Worm (Caenorhabditis elegans) whole organism, late embryonic: Measurements from ENCODE around the gene unc-62.

ENCODE experiments used
- C08G9.2 ChIP-seq: sonication (generic microtip); optimal IDR thresholded peaks from 2 replicates; lab custom pipeline; 2016; ENCODE audit warnings: mild to moderate bottlenecking, missing genetic modification characterization, moderate library complexity, missing compliant biosample characterization
- C38D4.7 ChIP-seq: fragments of 200-800 bp; sonication (Bioruptor generic); optimal IDR thresholded peaks from 2 replicates; lab custom pipeline; 2018; ENCODE audit warnings: mild to moderate bottlenecking, missing genetic modification characterization, moderate library complexity, missing compliant biosample characterization
- K02D7.2 ChIP-seq: sonication (generic microtip); optimal IDR thresholded peaks from 2 replicates; lab custom pipeline; 2017; ENCODE audit warnings: mild to moderate bottlenecking, missing genetic modification characterization, missing compliant biosample characterization
- K09A11.1 ChIP-seq: sonication (generic microtip); optimal IDR thresholded peaks from 2 replicates; lab custom pipeline; 2017; ENCODE audit warnings: antibody characterized with exemption, mild to moderate bottlenecking, missing genetic modification characterization, missing compliant biosample characterization; ENCODE audit not compliant: insufficient read depth
- ahr-1 ChIP-seq: sonication (generic microtip); optimal IDR thresholded peaks from 2 replicates; lab custom pipeline; 2016; ENCODE audit warnings: missing genetic modification characterization, missing compliant biosample characterization
- ama-1 ChIP-seq: fragments of 150-350 bp; optimal IDR thresholded peaks from 2 replicates; lab custom pipeline; 2014
- ceh-18 ChIP-seq: sonication (generic microtip); optimal IDR thresholded peaks from 2 replicates; lab custom pipeline; 2016; ENCODE audit warnings: missing genetic modification characterization, missing compliant biosample characterization
- ceh-19 ChIP-seq: fragments of 200-800 bp; sonication (Bioruptor generic); optimal IDR thresholded peaks from 2 replicates; lab custom pipeline; 2018; ENCODE audit warnings: mild to moderate bottlenecking, missing genetic modification characterization, missing compliant biosample characterization
- ceh-2 ChIP-seq: sonication (generic microtip); optimal IDR thresholded peaks from 2 replicates; lab custom pipeline; 2016; ENCODE audit warnings: missing genotype, missing genetic modification characterization, missing compliant biosample characterization
- ceh-24 ChIP-seq: sonication (generic microtip); optimal IDR thresholded peaks from 2 replicates; lab custom pipeline; 2016; ENCODE audit warnings: mild to moderate bottlenecking, missing genetic modification characterization, missing compliant biosample characterization
- ceh-31 ChIP-seq: sonication (generic microtip); optimal IDR thresholded peaks from 2 replicates; lab custom pipeline; 2016; ENCODE audit warnings: missing genetic modification characterization, missing compliant biosample characterization
- ceh-34 ChIP-seq: sonication (generic microtip); optimal IDR thresholded peaks from 2 replicates; lab custom pipeline; 2016; ENCODE audit warnings: mild to moderate bottlenecking, missing genetic modification characterization, missing compliant biosample characterization
- ceh-45 ChIP-seq: fragments of 200-800 bp; sonication (Bioruptor generic); IDR thresholded peaks from 2 replicates; pipeline ENCODE4 v1.3.6; 2022; ENCODE audit warnings: missing genetic modification reagents, missing genetic modification characterization, missing compliant biosample characterization
- che-1 ChIP-seq: sonication (generic microtip); optimal IDR thresholded peaks from 2 replicates; lab custom pipeline; 2016; ENCODE audit warnings: mild to moderate bottlenecking, missing genetic modification characterization, missing compliant biosample characterization
- dmd-4 ChIP-seq: sonication (generic microtip); optimal IDR thresholded peaks from 2 replicates; lab custom pipeline; 2016; ENCODE audit warnings: borderline replicate concordance, missing genetic modification characterization, missing compliant biosample characterization
- dve-1 ChIP-seq: sonication (generic microtip); optimal IDR thresholded peaks from 2 replicates; lab custom pipeline; 2017; ENCODE audit warnings: antibody characterized with exemption, mild to moderate bottlenecking, missing genetic modification characterization, missing compliant biosample characterization
- ets-4 ChIP-seq: sonication (generic microtip); optimal IDR thresholded peaks from 2 replicates; lab custom pipeline; 2016; ENCODE audit warnings: missing genetic modification characterization, missing compliant biosample characterization
- eyg-1 ChIP-seq: sonication (generic microtip); optimal IDR thresholded peaks from 2 replicates; lab custom pipeline; 2016; ENCODE audit warnings: missing genotype, missing genetic modification characterization, missing compliant biosample characterization
- fkh-10 ChIP-seq: fragments of 150-350 bp; optimal IDR thresholded peaks from 2 replicates; lab custom pipeline; 2014; ENCODE audit warnings: missing biosample characterization, missing genetic modification reagents, missing genetic modification characterization
- hlh-13 ChIP-seq: fragments of 200-800 bp; sonication (Bioruptor generic); optimal IDR thresholded peaks from 2 replicates; lab custom pipeline; 2018; ENCODE audit warnings: mild to moderate bottlenecking, missing genetic modification characterization, missing compliant biosample characterization
- hlh-15 ChIP-seq: sonication (generic microtip); optimal IDR thresholded peaks from 2 replicates; lab custom pipeline; 2016; ENCODE audit warnings: missing genetic modification characterization, missing compliant biosample characterization
- hlh-30 ChIP-seq: sonication (generic microtip); optimal IDR thresholded peaks from 2 replicates; lab custom pipeline; 2017; ENCODE audit warnings: antibody characterized with exemption, missing genetic modification characterization, missing compliant biosample characterization; ENCODE audit not compliant: insufficient read depth
- hlh-8 ChIP-seq: sonication (generic microtip); optimal IDR thresholded peaks from 2 replicates; lab custom pipeline; 2016; ENCODE audit warnings: missing genotype, missing genetic modification characterization, missing compliant biosample characterization
- lim-6 ChIP-seq: sonication (generic microtip); optimal IDR thresholded peaks from 2 replicates; lab custom pipeline; 2016; ENCODE audit warnings: missing genetic modification characterization, missing compliant biosample characterization
- lin-11 ChIP-seq: fragments of 200-800 bp; sonication (Bioruptor generic); optimal IDR thresholded peaks from 2 replicates; lab custom pipeline; 2018; ENCODE audit warnings: mild to moderate bottlenecking, missing genetic modification characterization, missing compliant biosample characterization
- nfya-1 ChIP-seq: sonication (generic microtip); optimal IDR thresholded peaks from 2 replicates; lab custom pipeline; 2017; ENCODE audit warnings: missing genetic modification characterization, mild to moderate bottlenecking, missing compliant biosample characterization, antibody characterized with exemption, moderate library complexity
- odd-2 ChIP-seq: sonication (generic microtip); optimal IDR thresholded peaks from 2 replicates; lab custom pipeline; 2017; ENCODE audit warnings: antibody characterized with exemption, mild to moderate bottlenecking, missing genetic modification characterization, missing compliant biosample characterization
- pag-3 ChIP-seq: sonication (generic microtip); optimal IDR thresholded peaks from 2 replicates; lab custom pipeline; 2016; ENCODE audit warnings: missing compliant biosample characterization, missing genetic modification characterization, borderline replicate concordance
- pax-1 ChIP-seq: fragments of 150-350 bp; optimal IDR thresholded peaks from 2 replicates; lab custom pipeline; 2014; ENCODE audit warnings: missing biosample characterization, missing genetic modification characterization
- pha-4 ChIP-seq: fragments of 150-350 bp; optimal IDR thresholded peaks from 2 replicates; lab custom pipeline; 2018; ENCODE audit warnings: missing biosample characterization, missing genetic modification reagents, missing genetic modification characterization
- pqm-1 ChIP-seq: sonication (generic microtip); optimal IDR thresholded peaks from 2 replicates; lab custom pipeline; 2016; ENCODE audit warnings: missing genetic modification characterization, missing compliant biosample characterization
- pros-1 ChIP-seq: fragments of 150-350 bp; optimal IDR thresholded peaks from 2 replicates; lab custom pipeline; 2014; ENCODE audit warnings: missing biosample characterization, missing genetic modification reagents, missing genetic modification characterization
- ref-2 ChIP-seq: sonication (generic microtip); optimal IDR thresholded peaks from 2 replicates; lab custom pipeline; 2016; ENCODE audit warnings: missing genetic modification characterization, missing compliant biosample characterization
- rnt-1 ChIP-seq: sonication (generic microtip); optimal IDR thresholded peaks from 2 replicates; lab custom pipeline; 2016; ENCODE audit warnings: missing genetic modification characterization, missing compliant biosample characterization
- sox-4 ChIP-seq: sonication (generic microtip); optimal IDR thresholded peaks from 2 replicates; lab custom pipeline; 2017; ENCODE audit warnings: mild to moderate bottlenecking, missing genetic modification characterization, inconsistent platforms, missing compliant biosample characterization
- syd-9 ChIP-seq: sonication (generic microtip); optimal IDR thresholded peaks from 2 replicates; lab custom pipeline; 2016; ENCODE audit warnings: mild to moderate bottlenecking, missing genetic modification characterization, moderate library complexity, missing compliant biosample characterization
- tbx-2 ChIP-seq: sonication (generic microtip); optimal IDR thresholded peaks from 2 replicates; lab custom pipeline; 2016; ENCODE audit warnings: missing genetic modification characterization, missing compliant biosample characterization
- tbx-7 ChIP-seq: sonication (generic microtip); optimal IDR thresholded peaks from 2 replicates; lab custom pipeline; 2016; ENCODE audit warnings: missing genotype, missing genetic modification characterization, missing compliant biosample characterization
- ttx-3 ChIP-seq: sonication (generic microtip); optimal IDR thresholded peaks from 2 replicates; lab custom pipeline; 2016; ENCODE audit warnings: missing genetic modification reagents, missing genetic modification characterization, missing compliant biosample characterization
- unc-55 ChIP-seq: sonication (generic microtip); optimal IDR thresholded peaks from 2 replicates; lab custom pipeline; 2017; ENCODE audit warnings: missing biosample characterization, missing genetic modification reagents, missing genetic modification characterization
- zip-5 ChIP-seq: sonication (generic microtip); optimal IDR thresholded peaks from 2 replicates; lab custom pipeline; 2016; ENCODE audit warnings: missing genetic modification characterization, missing compliant biosample characterization
- ztf-16 ChIP-seq: sonication (generic microtip); optimal IDR thresholded peaks from 2 replicates; lab custom pipeline; 2017; ENCODE audit warnings: missing genetic modification characterization, missing compliant biosample characterization

The unc-62 gene

DNA sequence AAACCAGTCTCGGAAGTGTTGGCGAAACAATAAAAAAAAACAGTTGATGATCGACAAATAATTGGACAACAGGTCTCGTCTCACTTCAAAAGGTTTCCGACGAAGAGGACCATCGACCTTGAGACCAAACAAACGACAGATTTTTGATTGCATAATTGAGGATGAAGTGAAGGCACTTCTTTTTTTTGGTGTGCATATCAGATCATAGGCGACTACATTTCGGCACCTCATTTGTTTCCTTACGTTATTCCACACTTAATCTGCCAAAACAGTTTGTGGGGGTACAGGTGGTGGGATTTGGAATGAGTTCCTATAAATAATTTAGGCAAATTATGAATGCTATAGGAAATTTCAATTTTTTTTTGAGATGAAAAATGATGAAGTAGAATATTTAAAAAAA lies 10.6 kb upstream of the unc-62 start:
- TF ChIP-seq unc-55 (GFP tag; lab: Kevin White, UChicago) (peak; percentile 17), sox-4 (tag; lab: Kevin White, UChicago) (no peak), fkh-10 (GFP tag; lab: Kevin White, UChicago) (no peak), nfya-1 (tag; lab: Kevin White, UChicago) (no peak)

DNA sequence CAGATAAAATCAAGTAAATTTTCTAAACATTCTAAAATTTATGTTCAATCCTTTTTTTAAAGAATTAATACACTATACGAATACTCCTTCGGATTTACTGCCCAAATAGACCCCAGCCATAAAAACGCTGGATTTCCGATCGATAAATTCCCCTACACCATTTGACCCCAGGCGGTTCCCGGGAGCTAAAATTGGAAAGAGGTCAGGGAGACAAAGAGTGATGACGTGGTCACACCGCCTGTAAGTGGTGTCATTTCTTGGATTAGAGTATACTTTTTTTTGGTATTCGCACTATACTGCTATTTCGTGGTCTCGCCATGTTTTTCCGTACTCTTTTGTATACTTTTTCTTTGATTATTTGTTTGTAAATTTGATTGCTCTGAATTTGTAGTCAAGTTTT lies 9.4 kb upstream of the unc-62 start:
- TF ChIP-seq ceh-18 (tag; lab: Kevin White, UChicago) (no peak), ceh-19 (GFP tag; lab: Kevin White, UChicago) (no peak), ceh-24 (tag; lab: Kevin White, UChicago) (no peak), pag-3 (tag; lab: Kevin White, UChicago) (no peak), tbx-7 (no peak), K09A11.1 (tag; lab: Kevin White, UChicago) (no peak), ceh-34 (tag; lab: Kevin White, UChicago) (no peak), lim-6 (tag; lab: Kevin White, UChicago) (no peak), che-1 (tag; lab: Kevin White, UChicago) (no peak), sox-4 (tag; lab: Kevin White, UChicago) (no peak), hlh-8 (no peak), fkh-10 (GFP tag; lab: Kevin White, UChicago) (no peak), K02D7.2 (no peak), dve-1 (tag; lab: Kevin White, UChicago) (no peak), C08G9.2 (tag; lab: Kevin White, UChicago) (no peak), pros-1 (tag; lab: Kevin White, UChicago) (no peak), odd-2 (no peak)

DNA sequence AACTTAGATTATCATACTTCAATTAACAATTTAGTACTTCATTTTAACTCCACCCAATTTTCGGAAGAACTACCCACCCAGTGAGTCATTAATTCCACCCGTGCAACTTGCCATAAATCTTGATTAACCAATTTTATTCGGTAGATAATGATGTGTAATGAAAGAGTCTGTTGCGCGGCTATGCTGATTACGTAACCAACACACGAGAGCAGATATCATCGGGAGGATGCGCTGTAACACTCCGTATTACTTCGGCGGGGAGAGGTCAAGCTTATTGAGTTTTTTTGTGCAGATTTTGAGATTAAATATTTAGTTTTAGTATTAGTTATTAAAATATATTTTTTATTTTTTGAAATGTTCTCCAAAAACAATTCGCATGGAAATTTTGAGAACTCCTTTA lies 8.3 kb upstream of the unc-62 start:
- TF ChIP-seq lim-6 (tag; lab: Kevin White, UChicago), result no peak
- no peak for TF ChIP-seq C08G9.2 (tag; lab: Kevin White, UChicago)
- TF ChIP-seq ets-4 (tag; lab: Kevin White, UChicago), result no peak
- peak; percentile 56 for TF ChIP-seq unc-55 (GFP tag; lab: Kevin White, UChicago)

DNA sequence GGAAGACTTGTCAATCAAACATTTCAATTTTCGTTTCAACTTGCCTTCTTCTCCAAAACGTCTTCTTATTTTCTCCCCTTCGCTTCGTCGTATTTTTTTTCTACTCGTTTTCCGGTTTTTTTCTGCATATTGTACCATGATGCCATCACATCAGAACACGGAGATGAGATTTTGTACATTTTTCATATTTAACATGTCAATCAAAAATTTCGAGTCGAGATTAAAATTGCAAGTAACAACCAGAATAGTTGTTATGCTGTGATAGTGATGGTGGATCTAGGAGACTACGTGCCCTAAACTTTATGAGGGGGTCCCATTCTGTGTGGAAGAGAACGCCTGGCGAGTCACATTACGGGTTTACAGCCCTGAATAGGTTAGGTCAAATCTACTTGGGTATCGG lies 7.4 kb upstream of the unc-62 start:
- no peak for TF ChIP-seq pha-4 (tag; lab: Kevin White, UChicago)
- TF ChIP-seq unc-55 (GFP tag; lab: Kevin White, UChicago), result peak; percentile 57
- TF ChIP-seq tbx-2 (tag; lab: Kevin White, UChicago), result no peak
- TF ChIP-seq ceh-18 (tag; lab: Kevin White, UChicago), result no peak

DNA sequence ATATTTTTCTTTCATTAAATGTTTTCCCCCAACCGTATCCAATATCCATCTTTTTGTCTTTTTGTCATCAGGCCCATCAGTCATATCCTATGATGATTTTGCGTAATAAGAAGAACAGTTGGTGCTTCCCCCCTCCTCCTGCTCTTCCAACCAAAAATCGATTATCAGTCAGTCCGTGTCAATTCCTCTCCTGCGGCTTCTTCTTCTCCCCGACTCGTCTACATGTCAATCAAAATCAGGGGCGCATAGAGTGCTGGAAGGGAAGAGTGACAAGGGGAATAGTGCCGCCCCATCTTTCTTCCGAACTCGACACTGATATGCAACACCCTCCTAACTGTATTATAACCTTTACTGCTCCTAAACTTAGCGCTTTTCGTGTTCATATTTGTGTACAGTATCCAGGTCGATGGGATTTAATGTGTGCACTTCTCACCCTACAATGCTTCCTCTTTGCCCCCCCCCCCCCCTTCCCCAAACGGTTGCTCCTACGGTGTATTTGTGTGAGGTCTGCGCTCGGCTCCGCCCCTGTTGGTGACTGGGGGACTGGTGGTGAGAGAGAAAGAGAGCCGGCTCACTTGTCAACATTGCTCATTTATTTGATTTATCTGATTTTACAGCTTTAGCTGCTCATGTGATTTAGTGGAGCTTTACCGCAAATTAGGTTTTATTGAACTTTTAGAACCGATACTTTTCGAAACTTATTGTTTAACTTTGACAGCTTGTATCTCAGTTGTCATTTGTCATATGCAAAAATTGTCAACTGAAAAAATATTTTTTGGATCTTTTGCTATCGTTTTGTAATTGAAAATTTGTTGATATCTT lies 5.8 kb upstream of the unc-62 start:
- no peak for TF ChIP-seq hlh-15
- TF ChIP-seq syd-9, result no peak
- TF ChIP-seq hlh-30, result peak; percentile 1
- no peak for TF ChIP-seq lim-6 (tag; lab: Kevin White, UChicago)
- no peak for TF ChIP-seq pqm-1 (tag; lab: Kevin White, UChicago)
- no peak for TF ChIP-seq ceh-2 (tag; lab: Kevin White, UChicago)
- no peak for TF ChIP-seq ceh-45
- TF ChIP-seq ref-2 (tag; lab: Kevin White, UChicago), result no peak
- TF ChIP-seq unc-55 (GFP tag; lab: Kevin White, UChicago), result peak; percentile 100
- TF ChIP-seq ets-4 (tag; lab: Kevin White, UChicago), result no peak
- TF ChIP-seq ceh-31 (tag; lab: Kevin White, UChicago), result peak; percentile 20
- TF ChIP-seq eyg-1 (tag; lab: Kevin White, UChicago), result no peak
- no peak for TF ChIP-seq C38D4.7 (GFP tag; lab: Kevin White, UChicago)
- no peak for TF ChIP-seq dmd-4 (tag; lab: Kevin White, UChicago)
- no peak for TF ChIP-seq zip-5 (tag; lab: Kevin White, UChicago)
- TF ChIP-seq ztf-16 (tag; lab: Kevin White, UChicago), result no peak
- TF ChIP-seq ceh-34 (tag; lab: Kevin White, UChicago), result no peak
- no peak for TF ChIP-seq pax-1 (tag; lab: Kevin White, UChicago)
- peak; percentile 1 for TF ChIP-seq hlh-13 (GFP tag; lab: Kevin White, UChicago)
- no peak for TF ChIP-seq che-1 (tag; lab: Kevin White, UChicago)
- peak; percentile 62 for TF ChIP-seq rnt-1
- no peak for TF ChIP-seq ahr-1 (tag; lab: Kevin White, UChicago)
- TF ChIP-seq lin-11 (tag; lab: Kevin White, UChicago), result no peak
- no peak for TF ChIP-seq ttx-3 (tag; lab: Kevin White, UChicago)
- no peak for TF ChIP-seq ama-1
